Worm (Caenorhabditis elegans): ENCODE results near the gene K07E3.2.

DNA sequence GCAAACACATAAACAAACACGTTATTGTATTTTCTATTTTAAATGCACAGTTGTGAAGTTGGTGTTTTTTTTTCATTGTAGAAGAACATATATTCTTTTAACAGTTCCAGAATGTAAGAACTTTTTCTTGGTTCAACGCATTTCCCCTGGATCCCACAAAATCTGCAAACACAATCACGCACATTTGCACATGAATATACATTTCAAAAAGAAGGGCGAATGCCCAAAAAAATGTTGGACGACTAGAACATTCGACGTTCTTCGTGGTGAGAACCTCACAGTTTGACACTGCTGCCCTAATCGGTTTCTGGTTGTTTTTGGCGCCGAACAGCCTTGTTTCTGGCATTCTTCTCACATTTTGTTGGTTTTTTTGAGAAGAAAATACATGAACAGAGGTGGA is 5.4 kb downstream of the K07E3.2 start:
- TF ChIP-seq K02D7.2 (tag; optimal IDR thresholded peaks at IDR 0.05): no peak
- TF ChIP-seq npax-4 (tag; optimal IDR thresholded peaks at IDR 0.05): no peak
- TF ChIP-seq F13H6.1 (tag; optimal IDR thresholded peaks at IDR 0.05): no peak
- no peak for TF ChIP-seq hlh-6 (tag; optimal IDR thresholded peaks at IDR 0.05)
- TF ChIP-seq hlh-8 (tag; optimal IDR thresholded peaks at IDR 0.05): no peak
- TF ChIP-seq unc-55 (GFP tag; optimal IDR thresholded peaks at IDR 0.05): no peak
- TF ChIP-seq odd-2 (tag; optimal IDR thresholded peaks at IDR 0.05): no peak
- no peak for TF ChIP-seq pqm-1 (tag; optimal IDR thresholded peaks at IDR 0.05)
- no peak for TF ChIP-seq Y22D7AL.16 (tag; optimal IDR thresholded peaks at IDR 0.05)
- TF ChIP-seq nfya-1 (tag; optimal IDR thresholded peaks at IDR 0.05): no peak
